Worm (Caenorhabditis elegans) whole organism, L4 larva: Measurements from ENCODE around the gene Y43F8C.15.

ENCODE experiments used
- lir-3 ChIP-seq: sonication (generic microtip); optimal IDR thresholded peaks from 2 replicates; lab custom pipeline; 2016; ENCODE audit warnings: mild to moderate bottlenecking, missing genetic modification characterization, missing compliant biosample characterization
- pqm-1 ChIP-seq: sonication (generic microtip); optimal IDR thresholded peaks from 2 replicates; lab custom pipeline; 2017; ENCODE audit warnings: missing biosample characterization, missing genetic modification characterization
- set-16 ChIP-seq: fragments of 200-800 bp; sonication (Bioruptor generic); IDR thresholded peaks from 2 replicates; pipeline ENCODE4 v1.3.6; 2022; ENCODE audit warnings: missing genetic modification reagents, missing genetic modification characterization, missing compliant biosample characterization

DNA sequence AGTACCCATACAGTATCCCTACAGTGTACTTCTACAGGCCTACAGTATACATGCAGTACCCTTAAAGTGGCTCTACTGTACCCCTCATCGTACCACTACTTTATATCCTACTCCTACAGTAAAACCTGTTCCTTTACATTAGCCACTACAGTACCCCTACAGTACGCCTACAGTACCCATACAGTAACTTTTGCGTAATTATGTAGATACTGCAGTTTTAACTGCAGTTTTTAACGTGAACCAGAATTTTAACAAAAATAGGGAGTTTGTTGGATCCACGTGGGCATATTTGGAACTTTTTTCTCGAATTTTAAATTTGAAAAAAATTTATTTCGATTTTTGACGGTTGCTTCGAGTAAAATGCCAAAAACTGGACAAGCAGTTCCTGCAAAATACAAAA lies 32.9 kb upstream of the Y43F8C.15 start, which contains the start of gene W04E12.4:
- TF ChIP-seq lir-3 (tag; lab: Kevin White, UChicago) (no peak), set-16 (no peak), pqm-1 (tag; lab: Kevin White, UChicago) (no peak)
